Fruit fly (Drosophila melanogaster) whole organism, embryonic: ENCODE data around the gene a10.
A peak's percentile ranks its signal among the peaks of the same experiment; 100 is the strongest.

ENCODE experiments used
- Aef1 ChIP-seq: fragments of 200-800 bp; sonication (Bioruptor generic); IDR thresholded peaks from 3 replicates; pipeline ENCODE4 v1.3.6; 2022; ENCODE audit warnings: missing biosample characterization, missing genetic modification characterization
- Asciz ChIP-seq: fragments of 200-800 bp; sonication (Bioruptor generic); optimal IDR thresholded peaks from 2 replicates; lab custom pipeline; 2017; ENCODE audit warnings: missing biosample characterization, mild to moderate bottlenecking, missing genetic modification characterization, missing genetic modification reagents
- BEAF-32 ChIP-seq: fragments of 200-800 bp; sonication (Bioruptor generic); optimal IDR thresholded peaks from 3 replicates; lab custom pipeline; 2017; ENCODE audit warnings: missing biosample characterization, missing genetic modification characterization, mild to moderate bottlenecking, moderate library complexity, missing genetic modification reagents
- Bgb ChIP-seq: fragments of 200-800 bp; sonication (Bioruptor generic); IDR thresholded peaks from 2 replicates; pipeline ENCODE4 v1.3.6; 2022; ENCODE audit warnings: missing biosample characterization, missing genetic modification characterization; ENCODE audit not compliant: partially characterized antibody
- CG10267 ChIP-seq: fragments of 200-800 bp; sonication (Bioruptor generic); optimal IDR thresholded peaks from 2 replicates; lab custom pipeline; 2018; ENCODE audit warnings: missing biosample characterization, mild to moderate bottlenecking, missing genetic modification characterization, moderate library complexity
- CG10431 ChIP-seq: fragments of 200-800 bp; sonication (Bioruptor generic); optimal IDR thresholded peaks from 3 replicates; lab custom pipeline; 2018; ENCODE audit warnings: missing biosample characterization, mild to moderate bottlenecking, missing genetic modification characterization
- CG11456 ChIP-seq: fragments of 200-800 bp; sonication (Bioruptor generic); IDR thresholded peaks from 3 replicates; pipeline ENCODE4 v1.3.6; 2022; ENCODE audit warnings: missing biosample characterization, missing genetic modification characterization
- CG11723 ChIP-seq: fragments of 200-800 bp; sonication (Bioruptor generic); optimal IDR thresholded peaks from 2 replicates; lab custom pipeline; 2017; ENCODE audit warnings: missing biosample characterization, mild to moderate bottlenecking, missing genetic modification characterization
- CG12071 ChIP-seq: fragments of 200-800 bp; sonication (Bioruptor generic); optimal IDR thresholded peaks from 3 replicates; lab custom pipeline; 2018; ENCODE audit warnings: missing biosample characterization, mild to moderate bottlenecking, missing genetic modification characterization
- CG12155 ChIP-seq: fragments of 200-800 bp; sonication (Bioruptor generic); optimal IDR thresholded peaks from 3 replicates; lab custom pipeline; 2016; ENCODE audit warnings: missing biosample characterization, missing genetic modification characterization
- CG13123 ChIP-seq: fragments of 200-800 bp; sonication (Bioruptor generic); optimal IDR thresholded peaks from 2 replicates; lab custom pipeline; 2016; ENCODE audit warnings: missing biosample characterization, missing genetic modification characterization
- CG14710 ChIP-seq: fragments of 200-800 bp; sonication (Bioruptor generic); optimal IDR thresholded peaks from 3 replicates; lab custom pipeline; 2019; ENCODE audit warnings: missing biosample characterization, mild to moderate bottlenecking, missing genetic modification characterization, moderate library complexity
- CG14860 ChIP-seq: fragments of 200-800 bp; sonication (Bioruptor generic); IDR thresholded peaks from 3 replicates; pipeline ENCODE4 v1.3.6; 2022; ENCODE audit warnings: missing biosample characterization, missing genetic modification characterization; ENCODE audit not compliant: partially characterized antibody
- CG16779 ChIP-seq: fragments of 200-800 bp; sonication (Bioruptor generic); IDR thresholded peaks from 2 replicates; pipeline ENCODE4 v1.3.6; 2022; ENCODE audit warnings: missing biosample characterization, missing genetic modification characterization
- CG17612 ChIP-seq: fragments of 200-800 bp; sonication (Bioruptor generic); IDR thresholded peaks from 2 replicates; pipeline ENCODE4 v1.3.6; 2022; ENCODE audit warnings: missing biosample characterization, missing genetic modification characterization
- CG2712 ChIP-seq: fragments of 200-800 bp; optimal IDR thresholded peaks from 3 replicates; lab custom pipeline; 2019; ENCODE audit warnings: missing biosample characterization, mild to moderate bottlenecking, missing genetic modification characterization, moderate library complexity
- CG2875 ChIP-seq: fragments of 200-800 bp; sonication (Bioruptor generic); optimal IDR thresholded peaks from 2 replicates; lab custom pipeline; 2017; ENCODE audit warnings: missing biosample characterization, mild to moderate bottlenecking, missing genetic modification characterization, missing genetic modification reagents
- CG30403 ChIP-seq: fragments of 200-800 bp; sonication (Bioruptor generic); optimal IDR thresholded peaks from 3 replicates; lab custom pipeline; 2016; ENCODE audit warnings: missing biosample characterization, missing genetic modification characterization
- CG34376 ChIP-seq: fragments of 200-800 bp; sonication (Bioruptor generic); optimal IDR thresholded peaks from 2 replicates; lab custom pipeline; 2018; ENCODE audit warnings: missing biosample characterization, mild to moderate bottlenecking, missing genetic modification characterization
- CG4404 ChIP-seq: fragments of 200-800 bp; sonication (Bioruptor generic); IDR thresholded peaks from 2 replicates; pipeline ENCODE4 v1.3.6; 2022; ENCODE audit warnings: missing biosample characterization, missing genetic modification characterization
- CG5245 ChIP-seq: fragments of 200-800 bp; sonication (Bioruptor generic); optimal IDR thresholded peaks from 3 replicates; lab custom pipeline; 2016; ENCODE audit warnings: missing biosample characterization, missing genetic modification characterization
- CG7372 ChIP-seq: fragments of 200-800 bp; sonication (Bioruptor generic); IDR thresholded peaks from 2 replicates; pipeline ENCODE4 v1.3.6; 2022; ENCODE audit warnings: missing biosample characterization, missing genetic modification characterization
- CG7963 ChIP-seq: fragments of 200-800 bp; sonication (Bioruptor generic); IDR thresholded peaks from 3 replicates; pipeline ENCODE4 v1.3.6; 2022; ENCODE audit warnings: missing biosample characterization, missing genetic modification characterization; ENCODE audit not compliant: partially characterized antibody
- CG9437 ChIP-seq: fragments of 200-800 bp; sonication (Bioruptor generic); optimal IDR thresholded peaks from 2 replicates; lab custom pipeline; 2018; ENCODE audit warnings: missing biosample characterization, mild to moderate bottlenecking, missing genetic modification characterization
- Chrac-16 ChIP-seq: fragments of 200-800 bp; sonication (Bioruptor generic); optimal IDR thresholded peaks from 3 replicates; lab custom pipeline; 2016; ENCODE audit warnings: missing biosample characterization, missing genetic modification characterization
- CkIIα-i1 ChIP-seq: fragments of 200-800 bp; sonication (Bioruptor generic); IDR thresholded peaks from 2 replicates; pipeline ENCODE4 v1.3.6; 2022; ENCODE audit warnings: missing biosample characterization, missing genetic modification characterization
- Gug ChIP-seq: fragments of 200-800 bp; sonication (Bioruptor generic); IDR thresholded peaks from 4 replicates; pipeline ENCODE4 v1.3.6; 2022; ENCODE audit warnings: missing biosample characterization, missing genetic modification characterization
- HLH54F ChIP-seq: fragments of 200-800 bp; sonication (Bioruptor generic); optimal IDR thresholded peaks from 3 replicates; lab custom pipeline; 2016; ENCODE audit warnings: missing biosample characterization, missing genetic modification characterization
- Hr39 ChIP-seq: fragments of >200 bp; optimal IDR thresholded peaks from 2 replicates; lab custom pipeline; 2017
- Lhr ChIP-seq: fragments of 200-800 bp; sonication (Bioruptor generic); optimal IDR thresholded peaks from 3 replicates; lab custom pipeline; 2017; ENCODE audit warnings: mild to moderate bottlenecking, missing biosample characterization, missing genetic modification reagents, missing genetic modification characterization
- MBD-R2 ChIP-seq: fragments of 200-800 bp; sonication (Bioruptor generic); IDR thresholded peaks from 2 replicates; pipeline ENCODE4 v1.3.6; 2022; ENCODE audit warnings: missing biosample characterization, missing genetic modification characterization
- Mrtf ChIP-seq: fragments of 200-800 bp; sonication (Bioruptor generic); IDR thresholded peaks from 3 replicates; pipeline ENCODE4 v1.3.6; 2022; ENCODE audit warnings: missing biosample characterization, missing genetic modification characterization
- Nf-YA ChIP-seq: fragments of 200-800 bp; sonication (Bioruptor generic); IDR thresholded peaks from 2 replicates; pipeline ENCODE4 v1.3.6; 2022; ENCODE audit warnings: missing biosample characterization, missing genetic modification characterization
- Scr ChIP-seq: fragments of 200-800 bp; sonication (Bioruptor generic); IDR thresholded peaks from 2 replicates; pipeline ENCODE4 v1.3.6; 2022; ENCODE audit warnings: missing biosample characterization, missing genetic modification characterization; ENCODE audit not compliant: partially characterized antibody
- Sox100B ChIP-seq: fragments of 200-800 bp; sonication (Bioruptor generic); optimal IDR thresholded peaks from 3 replicates; lab custom pipeline; 2018; ENCODE audit warnings: missing biosample characterization, mild to moderate bottlenecking, missing genetic modification characterization
- Trl ChIP-seq, 3 experiments: fragments of >200 bp in 2 of 3; fragments of 200-800 bp in 1 of 3; sonication (Bioruptor generic) in 1 of 3; optimal IDR thresholded peaks; 2 replicates in 1 of 3; 3 replicates in 2 of 3; lab custom pipeline; 2016 to 2017; ENCODE audit warnings: missing biosample characterization in 1 of 3, missing genetic modification characterization in 1 of 3
- ash1 ChIP-seq: fragments of 200-800 bp; sonication (Bioruptor generic); optimal IDR thresholded peaks from 2 replicates; lab custom pipeline; 2018; ENCODE audit warnings: missing biosample characterization, mild to moderate bottlenecking, missing genetic modification characterization
- bab2 ChIP-seq: fragments of 200-800 bp; sonication (Bioruptor generic); optimal IDR thresholded peaks from 2 replicates; lab custom pipeline; 2016; ENCODE audit warnings: missing biosample characterization, missing genetic modification characterization
- btn ChIP-seq: fragments of 200-800 bp; sonication (Bioruptor generic); optimal IDR thresholded peaks from 2 replicates; lab custom pipeline; 2016; ENCODE audit warnings: missing biosample characterization, missing genetic modification characterization
- cad ChIP-seq: fragments of >200 bp; optimal IDR thresholded peaks from 2 replicates; lab custom pipeline; 2017; ENCODE audit warnings: missing biosample characterization, missing genetic modification characterization
- gro ChIP-seq: fragments of 200-800 bp; sonication (Bioruptor generic); optimal IDR thresholded peaks from 2 replicates; lab custom pipeline; 2016; ENCODE audit warnings: missing biosample characterization, missing genetic modification characterization
- gsb ChIP-seq: fragments of 200-800 bp; sonication (Bioruptor generic); IDR thresholded peaks from 2 replicates; pipeline ENCODE4 v1.3.6; 2022; ENCODE audit warnings: missing biosample characterization, missing genetic modification characterization
- hbn ChIP-seq: fragments of 200-800 bp; sonication (Bioruptor generic); IDR thresholded peaks from 2 replicates; pipeline ENCODE4 v1.3.6; 2022; ENCODE audit warnings: missing biosample characterization, missing genetic modification characterization; ENCODE audit not compliant: partially characterized antibody
- knrl ChIP-seq: fragments of 200-800 bp; sonication (Bioruptor generic); IDR thresholded peaks from 3 replicates; pipeline ENCODE4 v1.3.6; 2022; ENCODE audit warnings: missing biosample characterization, missing genetic modification characterization; ENCODE audit not compliant: partially characterized antibody
- lov ChIP-seq, 2 experiments: fragments of 200-800 bp in 1 of 2; fragments of >200 bp in 1 of 2; sonication (Bioruptor generic) in 1 of 2; IDR thresholded peaks in 1 of 2; optimal IDR thresholded peaks in 1 of 2; 2 replicates in 1 of 2; 3 replicates in 1 of 2; pipeline versions ENCODE4 v1.3.6 to Lab custom; 2017 to 2022; ENCODE audit warnings: missing biosample characterization in 1 of 2, missing genetic modification characterization in 1 of 2
- ro ChIP-seq: fragments of 200-800 bp; sonication (Bioruptor generic); IDR thresholded peaks from 2 replicates; pipeline ENCODE4 v1.3.6; 2022; ENCODE audit warnings: missing biosample characterization, missing genetic modification characterization
- row ChIP-seq: fragments of 200-800 bp; sonication (Bioruptor generic); IDR thresholded peaks from 3 replicates; pipeline ENCODE4 v1.3.6; 2022; ENCODE audit warnings: missing biosample characterization, missing genetic modification characterization
- sug ChIP-seq: fragments of 200-800 bp; optimal IDR thresholded peaks from 2 replicates; lab custom pipeline; 2019; ENCODE audit warnings: missing biosample characterization, mild to moderate bottlenecking, missing genetic modification characterization, moderate library complexity
- twi ChIP-seq: fragments of 200-800 bp; optimal IDR thresholded peaks from 2 replicates; lab custom pipeline; 2019; ENCODE audit warnings: missing biosample characterization, mild to moderate bottlenecking, missing genetic modification characterization, moderate library complexity
- unc-4 ChIP-seq: fragments of 200-800 bp; sonication (Bioruptor generic); IDR thresholded peaks from 2 replicates; pipeline ENCODE4 v1.3.6; 2022; ENCODE audit warnings: missing biosample characterization, missing genetic modification characterization; ENCODE audit not compliant: partially characterized antibody
- vfl ChIP-seq: fragments of 200-800 bp; sonication (Bioruptor generic); optimal IDR thresholded peaks from 2 replicates; lab custom pipeline; 2016; ENCODE audit warnings: missing biosample characterization, missing genetic modification characterization

The a10 gene

DNA sequence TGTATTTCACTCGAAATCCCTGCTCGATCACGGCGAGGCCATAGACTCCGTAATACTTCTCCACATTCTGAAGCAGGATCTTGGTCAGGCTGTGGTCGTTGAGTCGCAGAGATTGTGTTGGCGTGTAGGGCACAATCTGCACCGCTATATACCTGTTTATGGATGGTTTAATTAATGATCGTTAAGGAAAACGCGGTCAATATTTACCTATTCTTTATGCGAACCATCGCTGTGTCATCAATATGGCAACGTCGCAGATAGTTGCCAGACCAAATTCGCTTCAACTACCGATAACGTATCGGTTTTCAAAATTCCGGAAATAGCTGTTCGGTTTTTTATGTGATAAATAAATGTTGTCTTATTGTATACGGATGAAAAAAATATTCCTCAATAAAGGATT lies 21.3 kb upstream of the a10 start, which contains the start of gene Pop5 (continued):
- TF ChIP-seq lov (optimal IDR thresholded peaks at IDR 0.05; lab: Kevin White, UChicago) (no peak), lov (GFP tag; IDR thresholded peaks at IDR 0.05; lab: Robert Waterston, UW) (no peak), Bgb (GFP tag; lab: Robert Waterston, UW) (peak; percentile 46; the same call in 1 of the 2 replicates), CG17612 (GFP tag; lab: Robert Waterston, UW) (no peak), btn (no peak), CG14710 (peak; percentile 76), ro (GFP tag; lab: Robert Waterston, UW) (no peak), gsb (GFP tag; lab: Robert Waterston, UW) (no peak), Hr39 (lab: Kevin White, UChicago) (no peak), MBD-R2 (GFP tag; lab: Robert Waterston, UW) (peak; percentile 67), unc-4 (GFP tag; lab: Robert Waterston, UW) (peak; percentile 38; the same call in 1 of the 2 replicates), Nf-YA (GFP tag; lab: Robert Waterston, UW) (no peak), CG7372 (GFP tag; lab: Robert Waterston, UW) (no peak), CG11723 (GFP tag; lab: Kevin White, UChicago) (no peak), HLH54F (no peak), CG10267 (tag; lab: Kevin White, UChicago) (peak; percentile 24), CG16779 (no peak), Mrtf (no peak), cad (no peak), Asciz (GFP tag; lab: Kevin White, UChicago) (no peak), CG34376 (GFP tag; lab: Kevin White, UChicago) (peak; percentile 9), CG12071 (GFP tag; lab: Kevin White, UChicago) (no peak), BEAF-32 (GFP tag; lab: Kevin White, UChicago) (peak; percentile 57), CG13123 (GFP tag; lab: Kevin White, UChicago) (no peak), Scr (GFP tag; lab: Robert Waterston, UW) (peak; percentile 55), bab2 (no peak), Sox100B (GFP tag; lab: Kevin White, UChicago) (no peak), knrl (no peak), CkIIα-i1 (GFP tag; lab: Robert Waterston, UW) (no peak), sug (tag; lab: Kevin White, UChicago) (peak; percentile 19), CG4404 (no peak), CG7963 (no peak), CG2875 (GFP tag; lab: Kevin White, UChicago) (no peak), hbn (GFP tag; lab: Robert Waterston, UW) (no peak; the same call in 1 of the 2 replicates), CG30403 (GFP tag; lab: Kevin White, UChicago) (no peak), gro (GFP tag; lab: Kevin White, UChicago) (no peak), CG11456 (GFP tag; lab: Robert Waterston, UW) (no peak), CG12155 (no peak), twi (tag; lab: Kevin White, UChicago) (no peak), vfl (GFP tag; lab: Kevin White, UChicago) (no peak), CG9437 (GFP tag; lab: Kevin White, UChicago) (peak; percentile 5), Aef1 (GFP tag; lab: Robert Waterston, UW) (no peak), Chrac-16 (GFP tag; lab: Kevin White, UChicago) (no peak), CG14860 (GFP tag; lab: Robert Waterston, UW) (no peak), Trl (optimal IDR thresholded peaks at IDR 0.05; lab: Kevin White, UChicago) (no peak), Trl (GFP tag; optimal IDR thresholded peaks at IDR 0.05; lab: Kevin White, UChicago) (no peak), ash1 (GFP tag; lab: Kevin White, UChicago) (no peak), CG2712 (tag; lab: Kevin White, UChicago) (peak; percentile 2), row (GFP tag; lab: Robert Waterston, UW) (0 out of 3 replicates have a peak, but pooled peaks have one; percentile 27), CG10431 (no peak), Gug (no peak), Lhr (peak; percentile 53), CG5245 (GFP tag; lab: Kevin White, UChicago) (no peak)
